Worm (Caenorhabditis elegans): Measurements from ENCODE around the gene mtss-1.

DNA sequence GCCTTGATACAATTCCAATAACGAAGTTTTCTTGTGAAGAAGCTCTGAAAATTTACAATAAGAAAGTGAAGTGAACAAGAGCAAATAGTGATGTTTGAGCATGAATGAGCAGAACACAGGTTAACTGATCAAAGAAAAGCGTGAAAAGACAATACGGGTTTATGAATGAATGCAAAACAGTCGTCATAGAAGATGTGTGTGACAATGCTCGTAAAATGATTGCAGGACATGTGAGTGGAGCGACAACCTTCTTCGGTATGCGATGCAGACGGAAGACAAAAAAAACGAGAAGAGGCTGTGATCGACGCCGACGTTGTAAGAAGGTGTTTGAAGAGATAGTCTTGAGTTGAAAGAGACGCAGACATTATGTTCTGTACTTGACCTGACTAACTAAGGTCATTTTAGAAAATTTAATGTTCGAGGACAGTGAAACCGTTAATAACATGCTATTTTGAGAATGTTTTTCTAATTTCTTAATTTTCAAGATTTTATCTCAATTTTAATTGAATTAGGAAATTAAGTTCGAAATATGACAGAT is 750 bp upstream of the mtss-1 start, which contains the start of gene mig-22:
- no peak for TF ChIP-seq scrt-1 (GFP tag; IDR thresholded peaks at IDR 0.05)
- no peak for TF ChIP-seq ama-1 (optimal IDR thresholded peaks at IDR 0.05)
- TF ChIP-seq tbx-11 (GFP tag; IDR thresholded peaks at IDR 0.05): no peak
- TF ChIP-seq ets-7 (tag; optimal IDR thresholded peaks at IDR 0.05): no peak
- no peak for TF ChIP-seq hmbx-1 (tag; optimal IDR thresholded peaks at IDR 0.05)
- no peak for TF ChIP-seq F13C5.2 (tag; optimal IDR thresholded peaks at IDR 0.05)
- TF ChIP-seq hnd-1 (tag; optimal IDR thresholded peaks at IDR 0.05): no peak
- TF ChIP-seq hmg-4 (GFP tag; optimal IDR thresholded peaks at IDR 0.05): no peak

All from whole organism, early embryonic.